Fruit fly (Drosophila melanogaster) whole organism, larva: Measurements from ENCODE around the gene CG33278.
"Not testable (repeated sequence)": the region's sequence is repeated elsewhere in the genome, so short reads cannot be mapped to it uniquely, and the experiment has no call there.

Experiments
- noc ChIP-seq: fragments of 200-800 bp; sonication (Bioruptor generic); optimal IDR thresholded peaks from 3 replicates; lab custom pipeline; 2019; ENCODE audit warnings: missing biosample characterization, mild to moderate bottlenecking, missing genetic modification characterization, moderate library complexity

CG33278 gene

DNA sequence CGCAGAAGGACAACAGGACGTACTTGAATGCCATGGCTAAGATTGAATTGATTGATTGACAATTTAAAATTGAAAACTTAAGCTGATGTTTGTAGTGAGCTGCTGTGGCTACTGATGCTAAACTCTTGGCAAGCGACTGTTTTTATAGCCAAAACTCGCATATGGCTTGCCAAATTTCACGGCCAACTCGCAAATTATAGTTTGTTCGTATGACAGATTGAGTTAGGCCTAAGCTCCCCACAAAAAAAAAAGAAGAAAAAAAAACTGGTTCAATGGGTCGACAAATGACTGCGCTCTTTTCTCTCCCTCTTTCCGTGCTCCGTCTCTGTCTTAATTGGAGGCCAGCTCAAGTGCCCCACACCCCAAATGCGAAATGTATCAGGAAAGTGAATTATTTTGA is 19.5 kb downstream of the CG33278 start, which contains the start of gene CG8543:
Gene CG8543, minus strand, starts transcription at position 101 of the 400 bp plus-strand sequence.
- no peak for TF ChIP-seq noc (tag; lab: Kevin White, UChicago)

DNA sequence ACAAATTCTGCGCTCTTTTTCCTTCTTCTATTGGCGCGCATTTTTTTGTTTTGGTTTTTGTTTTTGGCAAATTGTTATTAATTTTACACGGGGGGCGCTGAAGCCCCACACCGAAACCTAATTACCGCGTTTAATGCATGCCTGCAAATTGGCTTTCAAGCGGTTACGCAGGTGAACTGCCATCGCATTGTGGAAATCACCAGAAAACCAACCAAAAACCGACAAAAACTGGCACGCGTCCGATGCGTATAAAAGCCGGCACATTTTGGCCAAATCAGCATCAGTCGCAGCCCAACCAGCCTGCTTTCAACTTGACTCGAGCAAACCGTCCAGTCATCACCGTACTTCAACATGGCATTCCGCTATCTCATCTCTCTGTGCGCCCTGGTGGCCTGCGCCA is 20.6 kb downstream of the CG33278 start, which contains the start of gene CG8541:
Gene CG8541, plus strand, starts transcription at position 301 of the 400 bp plus-strand sequence.
- no peak for TF ChIP-seq noc (tag; lab: Kevin White, UChicago)

DNA sequence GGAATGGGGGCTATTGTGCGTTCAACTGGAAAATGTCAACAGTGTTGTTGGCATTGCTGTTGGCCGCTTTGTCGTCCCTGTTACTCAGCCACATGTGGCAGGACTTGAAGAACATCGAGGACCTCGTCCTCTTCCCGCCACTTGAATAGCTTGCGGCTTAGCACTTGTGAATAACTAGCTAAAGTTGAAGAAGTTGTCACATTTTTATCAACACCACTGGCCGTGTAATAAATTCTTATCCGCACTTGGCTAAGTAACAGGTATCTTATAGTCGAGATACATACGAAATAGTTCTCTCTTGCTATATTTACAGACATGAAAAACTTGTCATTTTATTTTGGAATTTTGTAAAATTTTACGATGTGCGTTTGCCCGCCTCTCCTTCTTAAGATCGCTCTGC is 24.6 kb downstream of the CG33278 start, which contains the start of gene CG43292:
Gene CG43292, plus strand, starts transcription at position 301 of the 400 bp plus-strand sequence.
- TF ChIP-seq noc (tag; lab: Kevin White, UChicago) = no peak

DNA sequence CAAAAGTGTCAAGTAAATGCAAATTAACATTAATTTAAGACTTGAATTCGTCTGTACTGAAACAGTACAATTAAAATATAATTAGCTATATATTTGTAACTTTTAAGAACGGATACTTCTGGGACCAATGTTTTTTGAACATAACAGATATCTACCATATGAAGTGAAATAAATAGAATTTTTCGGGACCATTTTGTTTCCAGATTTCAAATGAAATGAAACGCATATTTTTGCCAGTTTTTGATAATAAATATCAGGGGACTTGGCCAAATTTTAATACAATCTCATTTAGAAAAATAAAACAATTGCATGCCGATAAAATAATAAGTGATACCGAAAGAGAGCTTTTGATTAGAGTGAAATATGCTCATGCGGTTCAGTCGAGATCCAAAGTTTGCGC is 35.0 kb downstream of the CG33278 start, which contains the start of gene mthl6:
Gene mthl6, plus strand, starts transcription at position 301 of the 400 bp plus-strand sequence.
- TF ChIP-seq noc (tag; lab: Kevin White, UChicago) = no peak

DNA sequence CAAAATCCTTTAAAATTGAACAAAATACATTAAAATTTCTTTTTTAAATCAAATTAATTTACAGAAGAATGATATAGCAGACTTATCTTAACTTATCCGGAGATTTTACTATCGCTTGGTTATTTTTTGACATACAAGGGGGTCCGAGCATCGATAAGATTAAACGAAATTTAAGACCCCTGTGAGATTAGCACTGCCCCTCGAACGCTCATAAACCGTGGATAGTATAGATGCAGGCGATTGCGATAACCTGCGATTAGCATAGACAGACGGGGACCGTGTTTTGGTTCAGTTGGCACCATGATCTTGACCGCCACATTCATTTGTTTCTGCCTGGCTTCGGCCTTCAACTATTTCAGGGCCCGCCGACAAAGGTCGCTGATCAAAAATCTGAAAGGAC is 40.9 kb downstream of the CG33278 start, which contains the start of gene Cyp316a1:
Gene Cyp316a1, plus strand, starts transcription at position 301 of the 400 bp plus-strand sequence.
- no peak for TF ChIP-seq noc (tag; lab: Kevin White, UChicago)

DNA sequence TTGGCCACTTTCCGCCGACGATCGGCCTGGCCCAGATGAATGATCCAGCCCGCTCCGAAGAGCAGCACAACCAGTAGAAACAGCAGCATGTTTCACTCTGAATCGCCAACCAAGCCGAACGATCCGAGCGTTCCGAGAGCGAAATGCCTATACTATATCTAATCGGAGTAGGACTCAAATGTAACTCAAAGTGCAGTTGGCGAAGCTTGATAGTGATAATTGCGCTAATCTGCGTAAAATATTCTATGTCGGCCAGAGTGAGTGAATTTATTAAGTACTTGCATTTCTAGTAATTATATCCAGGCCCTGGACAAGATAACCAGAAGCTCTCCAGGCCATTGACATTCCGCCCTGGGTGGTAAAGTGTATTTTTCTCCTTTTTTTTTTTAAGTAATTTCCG is 45.4 kb downstream of the CG33278 start, which contains the start of gene Cyp4d8:
Gene Cyp4d8, minus strand, starts transcription at position 101 of the 400 bp plus-strand sequence.
- TF ChIP-seq noc (tag; lab: Kevin White, UChicago) = no peak

DNA sequence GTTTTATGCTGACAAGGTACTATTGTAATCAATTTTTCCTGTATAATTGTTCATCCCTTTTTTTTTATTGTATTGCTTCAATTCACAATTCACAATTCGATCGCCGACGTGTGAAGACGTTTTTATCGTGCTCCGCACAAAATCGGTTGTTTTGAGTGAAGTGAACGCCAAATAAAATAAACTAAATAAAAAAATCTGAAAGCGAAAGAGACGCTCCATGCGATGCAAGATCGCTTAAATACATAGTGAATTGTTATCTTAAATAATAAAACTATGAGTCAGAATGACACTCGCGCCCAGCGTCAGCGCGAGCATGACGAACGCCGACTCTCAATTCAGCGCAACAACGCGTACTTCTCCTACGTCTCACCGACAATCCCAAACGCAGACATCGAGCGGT is 48.1 kb downstream of the CG33278 start, which contains the start of gene CG8539:
Gene CG8539, minus strand, starts transcription at position 101 of the 400 bp plus-strand sequence.
- not testable (repeated sequence) for TF ChIP-seq noc (tag; lab: Kevin White, UChicago)
